Fruit fly (Drosophila melanogaster) whole organism, prepupa: ENCODE data around the gene CG18662.

Source experiments
- Blimp-1 ChIP-seq: fragments of 200-800 bp; sonication (Bioruptor generic); optimal IDR thresholded peaks from 3 replicates; lab custom pipeline; 2017; ENCODE audit warnings: missing biosample characterization, missing genetic modification characterization, mild to moderate bottlenecking, moderate library complexity, missing genetic modification reagents
- CG10631 ChIP-seq: fragments of 200-800 bp; sonication (Bioruptor generic); optimal IDR thresholded peaks from 2 replicates; lab custom pipeline; 2016; ENCODE audit warnings: missing biosample characterization, missing genetic modification characterization
- CG10669 ChIP-seq: fragments of 200-800 bp; sonication (Bioruptor generic); optimal IDR thresholded peaks from 3 replicates; lab custom pipeline; 2018; ENCODE audit warnings: missing biosample characterization, mild to moderate bottlenecking, missing genetic modification characterization, moderate library complexity
- CG11902 ChIP-seq: fragments of 200-800 bp; sonication (Bioruptor generic); optimal IDR thresholded peaks from 3 replicates; lab custom pipeline; 2016; ENCODE audit warnings: missing biosample characterization, missing genetic modification characterization
- CG15336 ChIP-seq: fragments of 200-800 bp; sonication (Bioruptor generic); IDR thresholded peaks from 2 replicates; pipeline ENCODE4 v1.3.6; 2022; ENCODE audit warnings: missing biosample characterization, missing genetic modification characterization
- CG16779 ChIP-seq: fragments of 200-800 bp; sonication (Bioruptor generic); optimal IDR thresholded peaks from 3 replicates; lab custom pipeline; 2017; ENCODE audit warnings: missing biosample characterization, mild to moderate bottlenecking, missing genetic modification characterization
- CG3032 ChIP-seq: fragments of 200-800 bp; optimal IDR thresholded peaks from 2 replicates; lab custom pipeline; 2019; ENCODE audit warnings: missing biosample characterization, mild to moderate bottlenecking, missing genetic modification characterization, moderate library complexity
- CG31627 ChIP-seq: fragments of 200-800 bp; sonication (Bioruptor generic); optimal IDR thresholded peaks from 3 replicates; lab custom pipeline; 2016; ENCODE audit warnings: missing biosample characterization, missing genetic modification characterization
- CG32006 ChIP-seq: fragments of 200-800 bp; sonication (Bioruptor generic); optimal IDR thresholded peaks from 3 replicates; lab custom pipeline; 2017; ENCODE audit warnings: missing biosample characterization, mild to moderate bottlenecking, missing genetic modification characterization
- CG34406 ChIP-seq: fragments of 200-800 bp; sonication (Bioruptor generic); optimal IDR thresholded peaks from 3 replicates; lab custom pipeline; 2016; ENCODE audit warnings: missing biosample characterization, missing genetic modification characterization
- CG3919 ChIP-seq: fragments of 200-800 bp; sonication (Bioruptor generic); optimal IDR thresholded peaks from 3 replicates; lab custom pipeline; 2016; ENCODE audit warnings: missing biosample characterization, missing genetic modification characterization
- CG4318 ChIP-seq: fragments of 200-800 bp; sonication (Bioruptor generic); optimal IDR thresholded peaks from 3 replicates; lab custom pipeline; 2017; ENCODE audit warnings: missing biosample characterization, mild to moderate bottlenecking, missing genetic modification characterization
- CG6163 ChIP-seq: fragments of 200-800 bp; sonication (Bioruptor generic); IDR thresholded peaks from 3 replicates; pipeline ENCODE4 v1.3.6; 2022; ENCODE audit warnings: missing biosample characterization, missing genetic modification characterization
- CG6276 ChIP-seq: fragments of 200-800 bp; sonication (Bioruptor generic); optimal IDR thresholded peaks from 2 replicates; lab custom pipeline; 2017; ENCODE audit warnings: missing biosample characterization, mild to moderate bottlenecking, missing genetic modification characterization
- CG6808 ChIP-seq: fragments of 200-800 bp; sonication (Bioruptor generic); optimal IDR thresholded peaks from 3 replicates; lab custom pipeline; 2017; ENCODE audit warnings: missing biosample characterization, missing genetic modification characterization, mild to moderate bottlenecking, moderate library complexity, missing genetic modification reagents
- CG6854 ChIP-seq: fragments of 200-800 bp; sonication (Bioruptor generic); optimal IDR thresholded peaks from 2 replicates; lab custom pipeline; 2017; ENCODE audit warnings: missing biosample characterization, mild to moderate bottlenecking, missing genetic modification characterization
- CG7368 ChIP-seq: fragments of 200-800 bp; sonication (Bioruptor generic); optimal IDR thresholded peaks from 3 replicates; lab custom pipeline; 2016; ENCODE audit warnings: missing biosample characterization, missing genetic modification characterization
- CG8119 ChIP-seq: fragments of 200-800 bp; sonication (Bioruptor generic); IDR thresholded peaks from 3 replicates; pipeline ENCODE4 v1.3.6; 2022; ENCODE audit warnings: missing biosample characterization, missing genetic modification characterization
- CG8319 ChIP-seq: fragments of 200-800 bp; sonication (Bioruptor generic); optimal IDR thresholded peaks from 3 replicates; lab custom pipeline; 2016; ENCODE audit warnings: missing biosample characterization, missing genetic modification characterization
- CG8632 ChIP-seq: fragments of 200-800 bp; sonication (Bioruptor generic); optimal IDR thresholded peaks from 3 replicates; lab custom pipeline; 2016; ENCODE audit warnings: missing biosample characterization, missing genetic modification characterization
- CG9139 ChIP-seq: fragments of 200-800 bp; sonication (Bioruptor generic); optimal IDR thresholded peaks from 3 replicates; lab custom pipeline; 2017; ENCODE audit warnings: missing biosample characterization, mild to moderate bottlenecking, missing genetic modification characterization
- Eip75B ChIP-seq: fragments of 200-800 bp; sonication (Bioruptor generic); optimal IDR thresholded peaks from 3 replicates; lab custom pipeline; 2016; ENCODE audit warnings: missing biosample characterization, missing genetic modification characterization
- Eip78C ChIP-seq: fragments of 200-800 bp; sonication (Bioruptor generic); peaks from one replicate; lab custom pipeline; 2016; ENCODE audit warnings: missing biosample characterization, missing genetic modification characterization
- Ets21C ChIP-seq: fragments of 200-800 bp; sonication (Bioruptor generic); optimal IDR thresholded peaks from 3 replicates; lab custom pipeline; 2016; ENCODE audit warnings: missing biosample characterization, missing genetic modification characterization
- Gug ChIP-seq: fragments of 200-800 bp; sonication (Bioruptor generic); IDR thresholded peaks from 2 replicates; pipeline ENCODE4 v1.3.6; 2022; ENCODE audit warnings: missing biosample characterization, missing genetic modification characterization
- Hr38 ChIP-seq: sonication (Bioruptor generic); optimal IDR thresholded peaks from 2 replicates; lab custom pipeline; 2016; ENCODE audit warnings: missing biosample characterization, missing genetic modification characterization
- Hr39 ChIP-seq: fragments of 200-800 bp; sonication (Bioruptor generic); optimal IDR thresholded peaks from 2 replicates; lab custom pipeline; 2016; ENCODE audit warnings: missing biosample characterization, missing genetic modification characterization
- Hr4 ChIP-seq: fragments of 200-800 bp; sonication (Bioruptor generic); optimal IDR thresholded peaks from 3 replicates; lab custom pipeline; 2016; ENCODE audit warnings: missing biosample characterization, missing genetic modification characterization
- Lpt ChIP-seq: fragments of 200-800 bp; sonication (Bioruptor generic); optimal IDR thresholded peaks from 3 replicates; lab custom pipeline; 2016; ENCODE audit warnings: missing biosample characterization, missing genetic modification characterization
- Met ChIP-seq: fragments of 200-800 bp; sonication (Bioruptor generic); optimal IDR thresholded peaks from 3 replicates; lab custom pipeline; 2016; ENCODE audit warnings: missing biosample characterization, missing genetic modification characterization
- OdsH ChIP-seq: fragments of 200-800 bp; sonication (Bioruptor generic); optimal IDR thresholded peaks from 3 replicates; lab custom pipeline; 2016; ENCODE audit warnings: missing biosample characterization, missing genetic modification characterization
- Smox ChIP-seq: fragments of 200-800 bp; sonication (Bioruptor generic); optimal IDR thresholded peaks from 3 replicates; lab custom pipeline; 2016; ENCODE audit warnings: missing biosample characterization, missing genetic modification characterization
- Sox102F ChIP-seq: fragments of 200-800 bp; sonication (Bioruptor generic); optimal IDR thresholded peaks from 2 replicates; lab custom pipeline; 2016; ENCODE audit warnings: missing biosample characterization, mild to moderate bottlenecking, missing genetic modification characterization
- Sox14 ChIP-seq: fragments of 200-800 bp; sonication (Bioruptor generic); optimal IDR thresholded peaks from 3 replicates; lab custom pipeline; 2016; ENCODE audit warnings: missing biosample characterization, missing genetic modification characterization
- Sox15 ChIP-seq: fragments of 200-800 bp; sonication (Bioruptor generic); optimal IDR thresholded peaks from 3 replicates; lab custom pipeline; 2016; ENCODE audit warnings: missing biosample characterization, missing genetic modification characterization
- achi ChIP-seq: fragments of 200-800 bp; sonication (Bioruptor generic); optimal IDR thresholded peaks from 3 replicates; lab custom pipeline; 2016; ENCODE audit warnings: missing biosample characterization, missing genetic modification characterization
- acj6 ChIP-seq: fragments of 200-800 bp; sonication (Bioruptor generic); optimal IDR thresholded peaks from 3 replicates; lab custom pipeline; 2016; ENCODE audit warnings: missing biosample characterization, missing genetic modification characterization
- cyc ChIP-seq: fragments of 200-800 bp; sonication (Bioruptor generic); optimal IDR thresholded peaks from 3 replicates; lab custom pipeline; 2016; ENCODE audit warnings: missing biosample characterization, missing genetic modification characterization
- dac ChIP-seq: fragments of 200-800 bp; sonication (Bioruptor generic); optimal IDR thresholded peaks from 2 replicates; lab custom pipeline; 2017; ENCODE audit warnings: missing biosample characterization, mild to moderate bottlenecking, missing genetic modification characterization
- dsx ChIP-seq: fragments of 200-800 bp; optimal IDR thresholded peaks from 3 replicates; lab custom pipeline; 2019; ENCODE audit warnings: missing biosample characterization, mild to moderate bottlenecking, missing genetic modification characterization, moderate library complexity; ENCODE audit not compliant: poor library complexity, severe bottlenecking
- eg ChIP-seq: fragments of 200-800 bp; sonication (Bioruptor generic); IDR thresholded peaks from 3 replicates; pipeline ENCODE4 v1.3.6; 2022; ENCODE audit warnings: missing biosample characterization, missing genetic modification characterization
- esn ChIP-seq: fragments of 200-800 bp; sonication (Bioruptor generic); optimal IDR thresholded peaks from 2 replicates; lab custom pipeline; 2016; ENCODE audit warnings: missing biosample characterization, mild to moderate bottlenecking, missing genetic modification characterization, moderate library complexity
- fd59A ChIP-seq: fragments of 200-800 bp; sonication (Bioruptor generic); optimal IDR thresholded peaks from 2 replicates; lab custom pipeline; 2017; ENCODE audit warnings: missing biosample characterization, mild to moderate bottlenecking, missing genetic modification characterization, missing genetic modification reagents
- fkh ChIP-seq: fragments of 200-800 bp; sonication (Bioruptor generic); optimal IDR thresholded peaks from 3 replicates; lab custom pipeline; 2017; ENCODE audit warnings: missing biosample characterization, mild to moderate bottlenecking, missing genetic modification characterization, moderate library complexity
- lz ChIP-seq: fragments of 200-800 bp; sonication (Bioruptor generic); optimal IDR thresholded peaks from 3 replicates; lab custom pipeline; 2016; ENCODE audit warnings: missing biosample characterization, missing genetic modification characterization
- net ChIP-seq: fragments of 200-800 bp; sonication (Bioruptor generic); optimal IDR thresholded peaks from 3 replicates; lab custom pipeline; 2016; ENCODE audit warnings: missing biosample characterization, missing genetic modification characterization
- pdm3 ChIP-seq: fragments of 200-800 bp; sonication (Bioruptor generic); optimal IDR thresholded peaks from 3 replicates; lab custom pipeline; 2016; ENCODE audit warnings: missing biosample characterization, missing genetic modification characterization
- salr ChIP-seq, 2 experiments: fragments of 200-800 bp; sonication (Bioruptor generic); optimal IDR thresholded peaks; 3 replicates each; lab custom pipeline; 2016 to 2018; ENCODE audit warnings: missing biosample characterization in 2 of 2, missing genetic modification characterization in 2 of 2, mild to moderate bottlenecking in 1 of 2
- spab ChIP-seq: fragments of 200-800 bp; sonication (Bioruptor generic); optimal IDR thresholded peaks from 2 replicates; lab custom pipeline; 2017; ENCODE audit warnings: missing biosample characterization, mild to moderate bottlenecking, missing genetic modification characterization, missing genetic modification reagents
- ss ChIP-seq, 2 experiments: fragments of 200-800 bp; sonication (Bioruptor generic); optimal IDR thresholded peaks; 2 replicates in 1 of 2; 3 replicates in 1 of 2; lab custom pipeline; 2017 to 2018; ENCODE audit warnings: mild to moderate bottlenecking in 2 of 2, missing biosample characterization in 2 of 2, missing genetic modification characterization in 2 of 2, moderate library complexity in 1 of 2
- svp ChIP-seq: fragments of 200-800 bp; sonication (Bioruptor generic); peaks from one replicate; lab custom pipeline; 2016; ENCODE audit warnings: missing biosample characterization, missing genetic modification characterization
- topi ChIP-seq: fragments of 200-800 bp; sonication (Bioruptor generic); optimal IDR thresholded peaks from 3 replicates; lab custom pipeline; 2016; ENCODE audit warnings: missing biosample characterization, missing genetic modification characterization

Gene CG18662

DNA sequence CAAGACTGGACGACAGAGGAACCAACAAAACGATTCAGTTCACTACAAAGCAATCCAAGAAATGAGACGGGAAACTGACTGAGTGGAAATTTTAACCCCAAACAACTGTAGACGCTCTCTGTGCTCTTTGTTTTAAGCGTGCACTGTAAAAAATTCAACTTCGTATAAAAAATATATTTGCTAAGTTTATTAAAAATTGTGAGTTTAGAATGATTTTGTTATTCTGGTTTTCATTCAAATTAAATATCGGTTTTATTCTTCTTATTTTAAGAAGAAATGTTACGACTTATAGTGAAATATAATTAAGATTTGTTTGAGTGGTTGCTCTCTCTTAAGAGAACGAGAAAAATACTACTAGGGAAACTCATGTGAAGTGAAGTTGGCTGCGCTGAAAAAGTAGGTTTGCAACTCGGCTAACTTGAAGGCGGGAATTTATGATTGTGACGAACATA, 22.4 kb upstream of the CG18662 start:
- TF ChIP-seq CG8319 (peak; percentile 57), dac (GFP tag; lab: Kevin White, UChicago) (peak; percentile 87), eg (GFP tag; lab: Robert Waterston, UW) (peak; percentile 98), esn (no peak), CG16779 (peak; percentile 87), Sox102F (GFP tag; lab: Kevin White, UChicago) (peak; percentile 86), Smox (GFP tag; lab: Kevin White, UChicago) (peak; percentile 82), Eip75B (GFP tag; lab: Kevin White, UChicago) (peak; percentile 95), topi (GFP tag; lab: Kevin White, UChicago) (peak; percentile 74), CG6854 (GFP tag; lab: Kevin White, UChicago) (no peak), CG15336 (GFP tag; lab: Robert Waterston, UW) (peak; percentile 99), Hr39 (GFP tag; lab: Kevin White, UChicago) (peak; percentile 78), CG10669 (peak; percentile 78), CG4318 (peak; percentile 69), achi (peak; percentile 89), spab (peak; percentile 61), salr (GFP tag; optimal IDR thresholded peaks at IDR 0.05; lab: Kevin White, UChicago) (peak; percentile 68 to 91), CG10631 (GFP tag; lab: Kevin White, UChicago) (peak; percentile 95), CG34406 (GFP tag; lab: Kevin White, UChicago) (peak; percentile 78), acj6 (GFP tag; lab: Kevin White, UChicago) (peak; percentile 82), fd59A (peak; percentile 59), Lpt (GFP tag; lab: Kevin White, UChicago) (peak; percentile 75), svp (GFP tag; lab: Kevin White, UChicago) (peak; percentile 89), dsx (GFP tag; lab: Kevin White, UChicago) (no peak), lz (GFP tag; lab: Kevin White, UChicago) (peak; percentile 91), CG6163 (GFP tag; lab: Robert Waterston, UW) (peak; percentile 98), CG3032 (no peak), Sox14 (GFP tag; lab: Kevin White, UChicago) (peak; percentile 96), CG8632 (GFP tag; lab: Kevin White, UChicago) (peak; percentile 75), Sox15 (GFP tag; lab: Kevin White, UChicago) (peak; percentile 61), fkh (GFP tag; lab: Kevin White, UChicago) (peak; percentile 40), cyc (GFP tag; lab: Kevin White, UChicago) (peak; percentile 60), CG6276 (GFP tag; lab: Kevin White, UChicago) (peak; percentile 93), net (GFP tag; lab: Kevin White, UChicago) (peak; percentile 95), ss (GFP tag; optimal IDR thresholded peaks at IDR 0.05; lab: Kevin White, UChicago) (peak in 1 of 2 experiments; percentile 33), Blimp-1 (GFP tag; lab: Kevin White, UChicago) (no peak), Gug (GFP tag; lab: Robert Waterston, UW) (peak; percentile 96), CG6808 (GFP tag; lab: Kevin White, UChicago) (peak; percentile 60), Hr4 (GFP tag; lab: Kevin White, UChicago) (peak; percentile 97), CG7368 (GFP tag; lab: Kevin White, UChicago) (peak; percentile 81), Ets21C (GFP tag; lab: Kevin White, UChicago) (peak; percentile 43), Hr38 (GFP tag; lab: Kevin White, UChicago) (no peak), CG31627 (GFP tag; lab: Kevin White, UChicago) (peak; percentile 66), Met (peak; percentile 91), CG9139 (peak; percentile 54), CG8119 (GFP tag; lab: Robert Waterston, UW) (peak; percentile 99), pdm3 (peak; percentile 91), CG3919 (peak; percentile 83), OdsH (GFP tag; lab: Kevin White, UChicago) (peak; percentile 89), CG32006 (peak; percentile 90), CG11902 (GFP tag; lab: Kevin White, UChicago) (peak; percentile 33), Eip78C (GFP tag; lab: Kevin White, UChicago) (peak; percentile 96)
